Worm (Caenorhabditis elegans) whole organism, L1 larva: ENCODE results near the gene pap-3.

Source experiments
- C04F5.9 ChIP-seq: sonication (generic microtip); optimal IDR thresholded peaks from 2 replicates; lab custom pipeline; 2016; ENCODE audit warnings: missing genetic modification characterization, missing compliant biosample characterization
- C16A3.4 ChIP-seq: fragments of 150-350 bp; optimal IDR thresholded peaks from 2 replicates; lab custom pipeline; 2014; ENCODE audit warnings: missing biosample characterization, missing genetic modification characterization
- C34B4.2 ChIP-seq: sonication (generic microtip); optimal IDR thresholded peaks from 2 replicates; lab custom pipeline; 2017; ENCODE audit warnings: mild to moderate bottlenecking, missing genetic modification characterization, missing compliant biosample characterization
- F16B12.6 ChIP-seq: fragments of 150-350 bp; optimal IDR thresholded peaks from 2 replicates; lab custom pipeline; 2014; ENCODE audit warnings: missing biosample characterization, missing genetic modification characterization
- Y116A8C.19 ChIP-seq: sonication (generic microtip); optimal IDR thresholded peaks from 2 replicates; lab custom pipeline; 2016; ENCODE audit warnings: missing compliant biosample characterization, missing genetic modification characterization, borderline replicate concordance
- aha-1 ChIP-seq: fragments of 150-350 bp; optimal IDR thresholded peaks from 2 replicates; lab custom pipeline; 2014; ENCODE audit warnings: missing biosample characterization, missing genetic modification characterization
- alr-1 ChIP-seq: fragments of 200-800 bp; sonication (Bioruptor generic); optimal IDR thresholded peaks from 2 replicates; lab custom pipeline; 2018; ENCODE audit warnings: borderline replicate concordance, mild to moderate bottlenecking, missing genetic modification characterization, missing compliant biosample characterization
- aly-2 ChIP-seq: fragments of 150-350 bp; optimal IDR thresholded peaks from 2 replicates; lab custom pipeline; 2014; ENCODE audit warnings: missing biosample characterization, missing genetic modification characterization
- ceh-63 ChIP-seq: fragments of 200-800 bp; sonication (Bioruptor generic); optimal IDR thresholded peaks from 2 replicates; lab custom pipeline; 2018; ENCODE audit warnings: mild to moderate bottlenecking, missing genetic modification characterization, missing compliant biosample characterization
- ceh-90 ChIP-seq: sonication (generic microtip); optimal IDR thresholded peaks from 2 replicates; lab custom pipeline; 2016; ENCODE audit warnings: missing genetic modification characterization, missing compliant biosample characterization
- ces-1 ChIP-seq: fragments of 150-350 bp; optimal IDR thresholded peaks from 2 replicates; lab custom pipeline; 2014; ENCODE audit warnings: missing biosample characterization, missing genetic modification reagents, missing genetic modification characterization
- dpl-1 ChIP-seq, 3 experiments: fragments of 150-350 bp in 2 of 3; sonication (generic microtip) in 1 of 3; optimal IDR thresholded peaks; 2 replicates each; lab custom pipeline; 2014 to 2017; ENCODE audit warnings: missing biosample characterization in 3 of 3, missing genetic modification characterization in 3 of 3, missing genetic modification reagents in 3 of 3
- efl-1 ChIP-seq, 4 experiments: fragments of 150-350 bp; optimal IDR thresholded peaks in 3 of 4; peaks in 1 of 4; 1 replicate in 1 of 4; 2 replicates in 3 of 4; lab custom pipeline; 2014; ENCODE audit warnings: missing biosample characterization in 2 of 4, missing genetic modification characterization in 2 of 4, missing genetic modification reagents in 2 of 4
- egl-13 ChIP-seq: sonication (generic microtip); optimal IDR thresholded peaks from 2 replicates; lab custom pipeline; 2016; ENCODE audit warnings: missing genotype, missing genetic modification reagents, missing genetic modification characterization, missing compliant biosample characterization
- egl-27 ChIP-seq, 2 experiments: fragments of 150-350 bp in 1 of 2; sonication (generic microtip); optimal IDR thresholded peaks; 3 replicates each; lab custom pipeline; 2017 to 2018; ENCODE audit warnings: missing biosample characterization in 2 of 2, missing genetic modification characterization in 2 of 2, missing genetic modification reagents in 2 of 2
- elt-3 ChIP-seq, 6 experiments: fragments of 150-350 bp in 1 of 6; sonication (generic microtip); optimal IDR thresholded peaks; 2 replicates each; lab custom pipeline; 2017 to 2018; ENCODE audit warnings: missing biosample characterization in 6 of 6, missing genetic modification characterization in 6 of 6, inconsistent platforms in 1 of 6
- ets-5 ChIP-seq: fragments of 200-800 bp; sonication (Bioruptor generic); IDR thresholded peaks from 2 replicates; pipeline ENCODE4 v1.3.6; 2022; ENCODE audit warnings: missing genetic modification characterization, missing compliant biosample characterization
- fkh-10 ChIP-seq: sonication (generic microtip); optimal IDR thresholded peaks from 2 replicates; lab custom pipeline; 2017; ENCODE audit warnings: missing biosample characterization, missing genetic modification reagents, missing genetic modification characterization
- fkh-8 ChIP-seq: sonication (generic microtip); optimal IDR thresholded peaks from 2 replicates; lab custom pipeline; 2016; ENCODE audit warnings: mild to moderate bottlenecking, missing genetic modification characterization, missing compliant biosample characterization
- hpl-2 ChIP-seq: fragments of 150-350 bp; optimal IDR thresholded peaks from 2 replicates; lab custom pipeline; 2014; ENCODE audit warnings: missing biosample characterization, missing genetic modification reagents, missing genetic modification characterization
- irx-1 ChIP-seq: sonication (generic microtip); optimal IDR thresholded peaks from 2 replicates; lab custom pipeline; 2016; ENCODE audit warnings: missing genetic modification characterization, missing compliant biosample characterization
- isw-1 ChIP-seq: fragments of 200-800 bp; sonication (Bioruptor generic); IDR thresholded peaks from 2 replicates; pipeline ENCODE4 v1.3.6; 2022; ENCODE audit warnings: missing genetic modification characterization, missing compliant biosample characterization
- jun-1 ChIP-seq: fragments of 150-350 bp; optimal IDR thresholded peaks from 2 replicates; lab custom pipeline; 2014; ENCODE audit warnings: missing biosample characterization, missing genetic modification reagents, missing genetic modification characterization
- lin-14 ChIP-seq: fragments of 200-800 bp; sonication (Bioruptor generic); optimal IDR thresholded peaks from 2 replicates; lab custom pipeline; 2018; ENCODE audit warnings: mild to moderate bottlenecking, missing genetic modification characterization, moderate library complexity, missing compliant biosample characterization
- lin-15B ChIP-seq: fragments of 150-350 bp; sonication (generic microtip); optimal IDR thresholded peaks from 3 replicates; lab custom pipeline; 2014; ENCODE audit warnings: missing biosample characterization, missing genetic modification characterization
- lir-3 ChIP-seq: sonication (generic microtip); optimal IDR thresholded peaks from 2 replicates; lab custom pipeline; 2016; ENCODE audit warnings: mild to moderate bottlenecking, missing genetic modification characterization, moderate library complexity, missing compliant biosample characterization; ENCODE audit not compliant: poor library complexity
- lsy-2 ChIP-seq, 2 experiments: fragments of 150-350 bp; optimal IDR thresholded peaks; 2 replicates each; lab custom pipeline; 2014; ENCODE audit warnings: missing biosample characterization in 2 of 2, missing genetic modification characterization in 2 of 2
- mef-2 ChIP-seq: fragments of 150-350 bp; optimal IDR thresholded peaks from 2 replicates; lab custom pipeline; 2014; ENCODE audit warnings: missing biosample characterization, missing genetic modification characterization
- mep-1 ChIP-seq: fragments of 150-350 bp; optimal IDR thresholded peaks from 2 replicates; lab custom pipeline; 2014; ENCODE audit warnings: missing biosample characterization, missing genetic modification characterization
- nhr-11 ChIP-seq: fragments of 150-350 bp; optimal IDR thresholded peaks from 2 replicates; lab custom pipeline; 2014; ENCODE audit warnings: missing biosample characterization, missing genetic modification characterization
- nhr-19 ChIP-seq: fragments of 200-800 bp; sonication (Bioruptor generic); conservative IDR thresholded peaks from 2 replicates; pipeline ENCODE4 v1.3.6; 2022; ENCODE audit warnings: missing genetic modification characterization, missing compliant biosample characterization
- nhr-28 ChIP-seq: fragments of 150-350 bp; optimal IDR thresholded peaks from 2 replicates; lab custom pipeline; 2014; ENCODE audit warnings: missing biosample characterization, missing genetic modification characterization
- nhr-71 ChIP-seq: sonication (generic microtip); optimal IDR thresholded peaks from 2 replicates; lab custom pipeline; 2016; ENCODE audit warnings: mild to moderate bottlenecking, missing genetic modification characterization, moderate library complexity, missing compliant biosample characterization
- nhr-76 ChIP-seq: sonication (generic microtip); optimal IDR thresholded peaks from 2 replicates; lab custom pipeline; 2017; ENCODE audit warnings: missing biosample characterization, missing genetic modification characterization
- nhr-85 ChIP-seq: sonication (generic microtip); peaks from one replicate; lab custom pipeline; 2016; ENCODE audit warnings: missing genetic modification characterization, inconsistent platforms, missing compliant biosample characterization
- nhr-90 ChIP-seq: sonication (generic microtip); optimal IDR thresholded peaks from 2 replicates; lab custom pipeline; 2016; ENCODE audit warnings: mild to moderate bottlenecking, missing genetic modification characterization, missing compliant biosample characterization; ENCODE audit not compliant: poor library complexity
- pax-3 ChIP-seq: fragments of 200-800 bp; sonication (Bioruptor generic); optimal IDR thresholded peaks from 2 replicates; lab custom pipeline; 2018; ENCODE audit warnings: mild to moderate bottlenecking, missing genetic modification characterization, moderate library complexity, missing compliant biosample characterization
- pqm-1 ChIP-seq: sonication (generic microtip); optimal IDR thresholded peaks from 3 replicates; lab custom pipeline; 2017; ENCODE audit warnings: missing biosample characterization, missing genetic modification characterization
- rnt-1 ChIP-seq: sonication (generic microtip); optimal IDR thresholded peaks from 2 replicates; lab custom pipeline; 2016; ENCODE audit warnings: mild to moderate bottlenecking, missing genetic modification characterization, moderate library complexity, missing compliant biosample characterization
- skn-1 ChIP-seq: fragments of 150-350 bp; optimal IDR thresholded peaks from 2 replicates; lab custom pipeline; 2014; ENCODE audit warnings: missing biosample characterization, missing genetic modification characterization
- snpc-4 ChIP-seq: fragments of 150-350 bp; optimal IDR thresholded peaks from 2 replicates; lab custom pipeline; 2014; ENCODE audit warnings: missing biosample characterization, missing genetic modification characterization
- sptf-1 ChIP-seq: fragments of 150-350 bp; optimal IDR thresholded peaks from 2 replicates; lab custom pipeline; 2014; ENCODE audit warnings: missing biosample characterization, missing genetic modification characterization
- sup-37 ChIP-seq: fragments of 200-800 bp; sonication (Bioruptor generic); optimal IDR thresholded peaks from 2 replicates; lab custom pipeline; 2018; ENCODE audit warnings: mild to moderate bottlenecking, missing genetic modification characterization, missing compliant biosample characterization
- swsn-7 ChIP-seq: sonication (generic microtip); optimal IDR thresholded peaks from 2 replicates; lab custom pipeline; 2016; ENCODE audit warnings: missing genetic modification characterization, missing compliant biosample characterization
- tlp-1 ChIP-seq: fragments of 150-350 bp; optimal IDR thresholded peaks from 2 replicates; lab custom pipeline; 2014; ENCODE audit warnings: missing biosample characterization, missing genetic modification characterization
- unc-130 ChIP-seq: fragments of 150-350 bp; optimal IDR thresholded peaks from 2 replicates; lab custom pipeline; 2017; ENCODE audit warnings: missing biosample characterization, missing genetic modification characterization, inconsistent platforms
- unc-30 ChIP-seq: sonication (generic microtip); optimal IDR thresholded peaks from 2 replicates; lab custom pipeline; 2017; ENCODE audit warnings: missing biosample characterization, missing genetic modification characterization
- unc-86 ChIP-seq: sonication (generic microtip); optimal IDR thresholded peaks from 2 replicates; lab custom pipeline; 2016; ENCODE audit warnings: missing genetic modification characterization, missing compliant biosample characterization
- unc-98 ChIP-seq: fragments of 200-800 bp; sonication (Bioruptor generic); IDR thresholded peaks from 2 replicates; pipeline ENCODE4 v1.3.6; 2022; ENCODE audit warnings: missing genetic modification characterization, missing compliant biosample characterization
- vab-15 ChIP-seq: sonication (generic microtip); optimal IDR thresholded peaks from 2 replicates; lab custom pipeline; 2017; ENCODE audit warnings: missing genotype, mild to moderate bottlenecking, missing genetic modification characterization, missing compliant biosample characterization
- xbp-1 ChIP-seq: sonication (generic microtip); optimal IDR thresholded peaks from 2 replicates; lab custom pipeline; 2016; ENCODE audit warnings: missing genetic modification characterization, missing compliant biosample characterization
- ztf-11 ChIP-seq, 2 experiments: sonication (generic microtip); optimal IDR thresholded peaks; 2 replicates each; lab custom pipeline; 2016 to 2017; ENCODE audit warnings: missing genetic modification characterization in 2 of 2, missing biosample characterization in 1 of 2, missing compliant biosample characterization in 1 of 2
- ztf-4 ChIP-seq: fragments of 150-350 bp; optimal IDR thresholded peaks from 2 replicates; lab custom pipeline; 2014; ENCODE audit warnings: missing biosample characterization, missing genetic modification characterization

The pap-3 gene

ce11 chrII:11813895-11814369 lies 2.4 kb downstream of the pap-3 start, which contains the start of gene F43G6.8 (continued):
- TF ChIP-seq nhr-11 (tag; lab: Kevin White, UChicago), result peak; percentile 55
- no peak for TF ChIP-seq nhr-19 (GFP tag; lab: Robert Waterston, UW)
- TF ChIP-seq efl-1 (optimal IDR thresholded peaks at IDR 0.05; lab: Kevin White, UChicago), result peak; percentile 53 to 64
- peak; percentile 27 to 92 for TF ChIP-seq efl-1 (GFP tag; optimal IDR thresholded peaks at IDR 0.05 in 1 of 2; lab: Kevin White, UChicago)
- peak; percentile 2 for TF ChIP-seq ztf-4 (tag; lab: Kevin White, UChicago)
- TF ChIP-seq fkh-10 (GFP tag; lab: Kevin White, UChicago), result no peak
- peak in 1 of 6 experiments; percentile 30 for TF ChIP-seq elt-3 (tag; optimal IDR thresholded peaks at IDR 0.05; lab: Kevin White, UChicago)
- TF ChIP-seq nhr-71 (tag; lab: Kevin White, UChicago), result peak; percentile 61
- TF ChIP-seq ceh-63, result no peak
- TF ChIP-seq egl-27 (tag; optimal IDR thresholded peaks at IDR 0.05; lab: Kevin White, UChicago), result no peak
- TF ChIP-seq xbp-1, result peak; percentile 18
- no peak for TF ChIP-seq C04F5.9 (tag; lab: Kevin White, UChicago)
- no peak for TF ChIP-seq F16B12.6 (tag; lab: Kevin White, UChicago)
- peak; percentile 75 for TF ChIP-seq fkh-8 (tag; lab: Kevin White, UChicago)
- TF ChIP-seq sup-37 (GFP tag; lab: Kevin White, UChicago), result no peak
- peak; percentile 42 to 72 for TF ChIP-seq lsy-2 (tag; optimal IDR thresholded peaks at IDR 0.05; lab: Kevin White, UChicago)
- no peak for TF ChIP-seq ztf-11 (tag; optimal IDR thresholded peaks at IDR 0.05; lab: Kevin White, UChicago)
- no peak for TF ChIP-seq nhr-85 (tag; lab: Kevin White, UChicago)
- peak; percentile 12 for TF ChIP-seq jun-1 (tag; lab: Kevin White, UChicago)
- no peak for TF ChIP-seq alr-1 (tag; lab: Kevin White, UChicago)
- no peak for TF ChIP-seq aly-2 (tag; lab: Kevin White, UChicago)
- TF ChIP-seq rnt-1, result peak; percentile 56
- TF ChIP-seq dpl-1 (GFP tag; optimal IDR thresholded peaks at IDR 0.05; lab: Kevin White, UChicago), result peak; percentile 12 to 45 (median 35)
- no peak for TF ChIP-seq ets-5 (GFP tag; lab: Robert Waterston, UW)
- TF ChIP-seq C16A3.4 (tag; lab: Kevin White, UChicago), result peak; percentile 37
- no peak for TF ChIP-seq hpl-2
- TF ChIP-seq ceh-90 (tag; lab: Kevin White, UChicago), result no peak
- peak; percentile 35 for TF ChIP-seq swsn-7 (tag; lab: Kevin White, UChicago)
- no peak for TF ChIP-seq C34B4.2 (tag; lab: Kevin White, UChicago)
- no peak for TF ChIP-seq nhr-28 (tag; lab: Kevin White, UChicago)
- TF ChIP-seq tlp-1 (tag; lab: Kevin White, UChicago), result no peak
- no peak for TF ChIP-seq lin-15B (tag; lab: Kevin White, UChicago)
- TF ChIP-seq skn-1, result peak; percentile 21
- peak; percentile 76 for TF ChIP-seq lin-14 (GFP tag; lab: Kevin White, UChicago)
- TF ChIP-seq sptf-1 (tag; lab: Kevin White, UChicago), result no peak
- TF ChIP-seq ces-1, result no peak
- peak; percentile 44 for TF ChIP-seq snpc-4 (tag; lab: Kevin White, UChicago)
- no peak for TF ChIP-seq pqm-1 (tag; lab: Kevin White, UChicago)
- no peak for TF ChIP-seq Y116A8C.19 (tag; lab: Kevin White, UChicago)
- TF ChIP-seq unc-98, result no peak
- no peak for TF ChIP-seq unc-30
- peak; percentile 58 for TF ChIP-seq unc-130 (tag; lab: Kevin White, UChicago)
- TF ChIP-seq vab-15, result no peak
- TF ChIP-seq pax-3 (tag; lab: Kevin White, UChicago), result no peak
- no peak for TF ChIP-seq egl-13 (tag; lab: Kevin White, UChicago)
- TF ChIP-seq unc-86 (tag; lab: Kevin White, UChicago), result peak; percentile 12
- no peak for TF ChIP-seq aha-1
- peak; percentile 33 for TF ChIP-seq lir-3
- no peak for TF ChIP-seq nhr-76 (tag; lab: Kevin White, UChicago)
- TF ChIP-seq isw-1 (GFP tag; lab: Robert Waterston, UW), result 0 out of 2 replicates have a peak, but pooled peaks have one; percentile 19
- TF ChIP-seq irx-1 (tag; lab: Kevin White, UChicago), result no peak
- no peak for TF ChIP-seq mef-2 (tag; lab: Kevin White, UChicago)
- TF ChIP-seq mep-1 (tag; lab: Kevin White, UChicago), result peak; percentile 71
- TF ChIP-seq nhr-90 (tag; lab: Kevin White, UChicago), result no peak
